Fruit fly (Drosophila melanogaster) ovary, adult (tissue): ENCODE measurements around the gene mip130.

Experiments
- CG17801 ChIP-seq: fragments of 200-800 bp; optimal IDR thresholded peaks from 2 replicates; lab custom pipeline; 2019; ENCODE audit warnings: missing biosample characterization, mild to moderate bottlenecking, missing genetic modification characterization, moderate library complexity; ENCODE audit not compliant: partially characterized antibody

Gene mip130

dm6 chrX:1965979-1966778 is 58.1 kb downstream of the mip130 start:
- peak; percentile 57 for TF ChIP-seq CG17801 (GFP tag; lab: Kevin White, UChicago)

- no peak for TF ChIP-seq CG17801 (GFP tag; lab: Kevin White, UChicago)
Measured at dm6 chrX:1966779-1967520, 58.9 kb downstream of the mip130 start.

- no peak for TF ChIP-seq CG17801 (GFP tag; lab: Kevin White, UChicago)
Measured at dm6 chrX:1968152-1968551, 60.1 kb downstream of the mip130 start.

dm6 chrX:1968581-1969258 is 60.7 kb downstream of the mip130 start:
- peak; percentile 40 for TF ChIP-seq CG17801 (GFP tag; lab: Kevin White, UChicago)
